Worm (Caenorhabditis elegans) whole organism, midembryonic: Measurements from ENCODE around the gene nra-1.

ENCODE experiments used
- flt-1 ChIP-seq: fragments of 200-800 bp; sonication (Bioruptor generic); IDR thresholded peaks from 2 replicates; pipeline ENCODE4 v1.3.6; 2022; ENCODE audit warnings: missing genetic modification characterization, missing compliant biosample characterization
- klf-2 ChIP-seq: fragments of 200-800 bp; sonication (Bioruptor generic); conservative IDR thresholded peaks from 2 replicates; pipeline ENCODE4 v1.3.6; 2022; ENCODE audit warnings: missing genetic modification reagents, missing genetic modification characterization, missing compliant biosample characterization
- med-1 ChIP-seq: sonication (generic microtip); optimal IDR thresholded peaks from 2 replicates; lab custom pipeline; 2017; ENCODE audit warnings: missing genetic modification characterization, mild to moderate bottlenecking, missing compliant biosample characterization, antibody characterized with exemption, missing genetic modification reagents; ENCODE audit not compliant: insufficient read depth
- ref-1 ChIP-seq: fragments of 200-800 bp; sonication (Bioruptor generic); conservative IDR thresholded peaks from 2 replicates; pipeline ENCODE4 v1.3.6; 2022; ENCODE audit warnings: missing genetic modification reagents, missing genetic modification characterization, missing compliant biosample characterization
- tab-1 ChIP-seq: fragments of 200-800 bp; sonication (Bioruptor generic); IDR thresholded peaks from 2 replicates; pipeline ENCODE4 v1.3.6; 2022; ENCODE audit warnings: missing genetic modification characterization, missing compliant biosample characterization
- ztf-23 ChIP-seq: fragments of 200-800 bp; sonication (Bioruptor generic); IDR thresholded peaks from 2 replicates; pipeline ENCODE4 v1.3.6; 2022; ENCODE audit warnings: missing genetic modification reagents, missing genetic modification characterization, missing compliant biosample characterization

DNA sequence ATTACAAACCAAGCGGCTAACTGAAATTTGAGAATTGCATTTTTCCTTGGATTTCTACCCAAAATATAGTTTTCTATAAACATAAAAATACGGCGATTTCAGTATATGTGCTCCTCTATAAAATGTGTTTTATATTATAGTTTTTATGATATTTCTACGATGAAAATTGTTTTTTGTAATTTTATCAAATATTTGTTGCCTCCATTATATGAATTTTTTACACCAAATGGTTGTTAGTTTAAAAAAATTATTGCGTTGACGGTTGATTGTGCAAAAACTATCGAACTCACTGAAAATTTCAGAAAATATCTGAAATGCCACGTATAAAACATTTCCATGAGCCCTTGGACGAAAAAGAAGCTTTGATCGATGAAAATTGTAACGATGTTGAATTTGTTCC is 24.2 kb upstream of the nra-1 start, which contains the start of gene T28F3.9:
- TF ChIP-seq ref-1 (GFP tag; lab: Robert Waterston, UW) (no peak), tab-1 (GFP tag; lab: Robert Waterston, UW) (no peak), klf-2 (GFP tag; lab: Robert Waterston, UW) (no peak), ztf-23 (no peak), flt-1 (GFP tag; lab: Robert Waterston, UW) (no peak), med-1 (GFP tag; lab: Kevin White, UChicago) (no peak)
